Fruit fly (Drosophila melanogaster) whole organism, wandering third instar larva: ENCODE data around the gene Helz.

Source experiments
- Abd-B ChIP-seq: fragments of >200 bp; optimal IDR thresholded peaks from 2 replicates; lab custom pipeline; 2017; ENCODE audit warnings: missing biosample characterization, missing genetic modification characterization
- CG32264 ChIP-seq: fragments of 200-800 bp; sonication (Bioruptor generic); optimal IDR thresholded peaks from 2 replicates; lab custom pipeline; 2016; ENCODE audit warnings: missing biosample characterization, missing genetic modification characterization
- CG9705 ChIP-seq: fragments of 200-800 bp; sonication (Bioruptor generic); optimal IDR thresholded peaks from 2 replicates; lab custom pipeline; 2018; ENCODE audit warnings: missing biosample characterization, mild to moderate bottlenecking, missing genetic modification characterization
- CrebA ChIP-seq: fragments of 200-800 bp; sonication (Bioruptor generic); optimal IDR thresholded peaks from 2 replicates; lab custom pipeline; 2016; ENCODE audit warnings: missing biosample characterization, mild to moderate bottlenecking, missing genetic modification characterization, borderline replicate concordance
- Dfd ChIP-seq: fragments of >200 bp; optimal IDR thresholded peaks from 2 replicates; lab custom pipeline; 2017; ENCODE audit warnings: missing biosample characterization, missing genetic modification characterization
- Dif ChIP-seq: fragments of 200-275, 200-300 bp; sonication (Bioruptor generic); optimal IDR thresholded peaks from 2 replicates; lab custom pipeline; 2018; ENCODE audit warnings: missing biosample characterization, missing genetic modification characterization; ENCODE audit not compliant: partially characterized antibody
- GATAd ChIP-seq: sonication (Bioruptor generic); optimal IDR thresholded peaks from 2 replicates; lab custom pipeline; 2016; ENCODE audit warnings: missing biosample characterization, missing genetic modification characterization
- HLH106 ChIP-seq: fragments of 200-800 bp; optimal IDR thresholded peaks from 3 replicates; lab custom pipeline; 2019; ENCODE audit warnings: missing biosample characterization, mild to moderate bottlenecking, missing genetic modification characterization, moderate library complexity
- Hnf4 ChIP-seq: fragments of 200-800 bp; sonication (Bioruptor generic); optimal IDR thresholded peaks from 2 replicates; lab custom pipeline; 2016; ENCODE audit warnings: missing biosample characterization, mild to moderate bottlenecking, missing genetic modification characterization
- Hr78 ChIP-seq: fragments of >200 bp; optimal IDR thresholded peaks from 2 replicates; lab custom pipeline; 2017; ENCODE audit warnings: missing biosample characterization, missing genetic modification characterization
- Hr83 ChIP-seq: fragments of 200-300 bp; sonication (Bioruptor generic); optimal IDR thresholded peaks from 2 replicates; lab custom pipeline; 2016; ENCODE audit warnings: missing biosample characterization, mild to moderate bottlenecking, missing genetic modification characterization, moderate library complexity; ENCODE audit not compliant: poor library complexity, severe bottlenecking
- Jra ChIP-seq: sonication (Bioruptor generic); optimal IDR thresholded peaks from 2 replicates; lab custom pipeline; 2016; ENCODE audit warnings: missing biosample characterization, missing genetic modification characterization
- Mio ChIP-seq: sonication (Bioruptor generic); optimal IDR thresholded peaks from 2 replicates; lab custom pipeline; 2016; ENCODE audit warnings: missing biosample characterization, missing genetic modification characterization
- Myc ChIP-seq: fragments of >200 bp; optimal IDR thresholded peaks from 2 replicates; lab custom pipeline; 2017
- N ChIP-seq: fragments of >200 bp; optimal IDR thresholded peaks from 2 replicates; lab custom pipeline; 2018; ENCODE audit warnings: missing biosample characterization, missing external identifiers, missing genetic modification characterization
- OdsH ChIP-seq: fragments of 200-800 bp; sonication (Bioruptor generic); optimal IDR thresholded peaks from 2 replicates; lab custom pipeline; 2016; ENCODE audit warnings: missing biosample characterization, mild to moderate bottlenecking, missing genetic modification characterization
- Rel ChIP-seq, 2 experiments: fragments of 200-800 bp; sonication (Bioruptor generic) in 1 of 2; optimal IDR thresholded peaks; 2 replicates in 1 of 2; 3 replicates in 1 of 2; lab custom pipeline; 2016 to 2019; ENCODE audit warnings: mild to moderate bottlenecking in 2 of 2, missing biosample characterization in 2 of 2, missing genetic modification characterization in 2 of 2, moderate library complexity in 1 of 2
- Sp1 ChIP-seq: fragments of 200-800 bp; sonication (Bioruptor generic); optimal IDR thresholded peaks from 3 replicates; lab custom pipeline; 2019; ENCODE audit warnings: missing biosample characterization, mild to moderate bottlenecking, missing genetic modification characterization, moderate library complexity
- Vsx2 ChIP-seq: fragments of 200-300, 225-300 bp; sonication (Bioruptor generic); optimal IDR thresholded peaks from 2 replicates; lab custom pipeline; 2018; ENCODE audit warnings: missing biosample characterization, missing genetic modification characterization; ENCODE audit not compliant: partially characterized antibody
- br ChIP-seq: fragments of 200-800 bp; sonication (Bioruptor generic); optimal IDR thresholded peaks from 2 replicates; lab custom pipeline; 2016; ENCODE audit warnings: missing biosample characterization, missing genetic modification characterization
- brk ChIP-seq: fragments of 200-800 bp; sonication (Bioruptor generic); optimal IDR thresholded peaks from 2 replicates; lab custom pipeline; 2016; ENCODE audit warnings: missing biosample characterization, mild to moderate bottlenecking, missing genetic modification characterization
- dl ChIP-seq, 2 experiments: fragments of 175-275, 200-275 bp in 1 of 2; fragments of 200-275 bp in 1 of 2; sonication (Bioruptor generic); optimal IDR thresholded peaks; lab custom pipeline; 2018; ENCODE audit warnings: mild to moderate bottlenecking in 2 of 2, missing biosample characterization in 2 of 2, missing genetic modification characterization in 2 of 2, moderate library complexity in 2 of 2; ENCODE audit not compliant: partially characterized antibody in 2 of 2, insufficient read depth in 1 of 2
- dmrt93B ChIP-seq: fragments of 200-800 bp; sonication (Bioruptor generic); optimal IDR thresholded peaks from 2 replicates; lab custom pipeline; 2018; ENCODE audit warnings: missing biosample characterization, mild to moderate bottlenecking, missing genetic modification characterization
- dsf ChIP-seq: sonication (Bioruptor generic); optimal IDR thresholded peaks from 2 replicates; lab custom pipeline; 2016; ENCODE audit warnings: missing biosample characterization, missing genetic modification characterization, borderline replicate concordance
- ey ChIP-seq: fragments of 200-800 bp; sonication (Bioruptor generic); optimal IDR thresholded peaks from 2 replicates; lab custom pipeline; 2016; ENCODE audit warnings: missing biosample characterization, missing genetic modification characterization
- foxo ChIP-seq, 2 experiments: fragments of 200-800 bp; sonication (Bioruptor generic); optimal IDR thresholded peaks; 2 replicates in 1 of 2; 3 replicates in 1 of 2; lab custom pipeline; 2016 to 2017; ENCODE audit warnings: missing biosample characterization in 2 of 2, missing genetic modification characterization in 2 of 2
- fru ChIP-seq: fragments of 200-800 bp; sonication (Bioruptor generic); optimal IDR thresholded peaks from 3 replicates; lab custom pipeline; 2016; ENCODE audit warnings: missing biosample characterization, mild to moderate bottlenecking, missing genetic modification characterization
- h ChIP-seq: fragments of 200-800 bp; sonication (Bioruptor generic); optimal IDR thresholded peaks from 3 replicates; lab custom pipeline; 2016; ENCODE audit warnings: missing biosample characterization, mild to moderate bottlenecking, missing genetic modification characterization
- jim ChIP-seq: fragments of 175-275, 200-325 bp; sonication (Bioruptor generic); optimal IDR thresholded peaks from 2 replicates; lab custom pipeline; 2016; ENCODE audit warnings: missing biosample characterization, mild to moderate bottlenecking, missing genetic modification characterization
- lola ChIP-seq: fragments of >200 bp; optimal IDR thresholded peaks from 2 replicates; lab custom pipeline; 2017; ENCODE audit warnings: missing biosample characterization, missing genetic modification characterization
- pan ChIP-seq: fragments of >200 bp; optimal IDR thresholded peaks from 2 replicates; lab custom pipeline; 2017
- psq ChIP-seq: fragments of 200-800 bp; sonication (Bioruptor generic); optimal IDR thresholded peaks from 3 replicates; lab custom pipeline; 2017; ENCODE audit warnings: missing biosample characterization, mild to moderate bottlenecking, missing genetic modification characterization, moderate library complexity
- rgr ChIP-seq: fragments of 200-800 bp; sonication (Bioruptor generic); optimal IDR thresholded peaks from 3 replicates; lab custom pipeline; 2016; ENCODE audit warnings: missing biosample characterization, mild to moderate bottlenecking, missing genetic modification characterization
- sage ChIP-seq: fragments of 200-800 bp; sonication (Bioruptor generic); optimal IDR thresholded peaks from 2 replicates; lab custom pipeline; 2016; ENCODE audit warnings: missing biosample characterization, mild to moderate bottlenecking, missing genetic modification characterization
- sv ChIP-seq: fragments of 200-800 bp; sonication (Bioruptor generic); optimal IDR thresholded peaks from 3 replicates; lab custom pipeline; 2016; ENCODE audit warnings: missing biosample characterization, missing genetic modification characterization
- tai ChIP-seq: sonication (Bioruptor generic); optimal IDR thresholded peaks from 2 replicates; lab custom pipeline; 2016; ENCODE audit warnings: missing biosample characterization, missing genetic modification characterization
- usp ChIP-seq: fragments of >200 bp; optimal IDR thresholded peaks from 2 replicates; lab custom pipeline; 2017; ENCODE audit warnings: missing biosample characterization, missing genetic modification characterization
- woc ChIP-seq: sonication (Bioruptor generic); optimal IDR thresholded peaks from 2 replicates; lab custom pipeline; 2016; ENCODE audit warnings: missing biosample characterization, mild to moderate bottlenecking, missing genetic modification characterization

Helz gene

DNA sequence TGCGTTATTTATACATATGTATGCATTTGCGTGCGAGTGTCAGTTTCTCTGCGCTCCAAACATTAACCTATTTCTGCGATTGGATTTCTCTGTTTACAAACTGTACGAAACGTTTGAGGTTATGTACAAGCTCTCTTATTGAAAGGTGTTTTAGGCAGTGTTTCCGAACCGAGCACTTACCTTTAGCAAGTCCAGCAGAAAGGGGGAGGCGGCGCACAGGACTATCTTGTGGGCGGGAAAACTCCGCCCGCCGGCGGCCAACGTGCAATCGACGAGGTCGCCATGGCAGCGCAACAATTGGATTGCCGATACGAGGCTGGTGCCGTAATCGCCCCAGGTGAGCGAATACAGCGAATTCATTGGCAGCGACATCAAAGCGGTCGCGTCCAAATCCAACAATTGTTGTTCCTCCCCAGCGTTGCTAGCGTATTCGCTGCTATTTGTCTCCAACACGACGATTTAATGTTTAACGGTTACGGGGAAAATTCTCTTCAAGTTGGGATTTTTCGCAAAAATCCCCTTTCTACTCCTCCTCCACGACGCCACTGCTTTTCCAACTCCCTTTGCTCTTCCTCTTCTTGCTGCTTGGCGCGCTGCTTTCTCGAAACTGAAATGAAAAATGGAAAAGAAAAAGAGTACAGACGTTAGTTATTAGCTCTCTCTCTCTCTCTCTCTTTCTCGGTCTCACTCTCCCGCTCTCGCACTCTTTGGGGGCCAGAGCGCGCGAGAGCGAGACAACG lies 32.8 kb upstream of the Helz start:
- TF ChIP-seq pan (peak; percentile 17), dl (GFP tag; optimal IDR thresholded peaks at IDR 0.05; lab: Kevin White, UChicago; ENCODE audit: insufficient read depth in 1 of 2, partially characterized antibody in 2 of 2) (peak; percentile 82 to 95), rgr (GFP tag; lab: Kevin White, UChicago) (peak; percentile 93), brk (GFP tag; lab: Kevin White, UChicago) (no peak), Hr78 (GFP tag; lab: Kevin White, UChicago) (no peak), Rel (GFP tag; optimal IDR thresholded peaks at IDR 0.05; lab: Kevin White, UChicago) (no peak), Rel (tag; optimal IDR thresholded peaks at IDR 0.05; lab: Kevin White, UChicago) (peak; percentile 36), jim (GFP tag; lab: Kevin White, UChicago) (peak; percentile 65), Sp1 (GFP tag; lab: Kevin White, UChicago) (peak; percentile 85), Hr83 (GFP tag; lab: Kevin White, UChicago) (peak; percentile 63), dsf (GFP tag; lab: Kevin White, UChicago) (no peak), CG32264 (GFP tag; lab: Kevin White, UChicago) (peak; percentile 69), Vsx2 (GFP tag; lab: Kevin White, UChicago) (peak; percentile 92), Hnf4 (GFP tag; lab: Kevin White, UChicago) (peak; percentile 89), lola (no peak), br (peak; percentile 84), woc (GFP tag; lab: Kevin White, UChicago) (peak; percentile 7), fru (peak; percentile 90), Mio (GFP tag; lab: Kevin White, UChicago) (peak; percentile 56), Myc (lab: Kevin White, UChicago) (no peak), Jra (GFP tag; lab: Kevin White, UChicago) (peak; percentile 1), usp (GFP tag; lab: Kevin White, UChicago) (no peak), dmrt93B (GFP tag; lab: Kevin White, UChicago) (peak; percentile 77), Abd-B (GFP tag; lab: Kevin White, UChicago) (no peak), CG9705 (GFP tag; lab: Kevin White, UChicago) (peak; percentile 71), N (GFP tag; lab: Kevin White, UChicago) (no peak), CrebA (GFP tag; lab: Kevin White, UChicago) (no peak), tai (GFP tag; lab: Kevin White, UChicago) (peak; percentile 68), Dif (peak; percentile 97), psq (GFP tag; lab: Kevin White, UChicago) (peak; percentile 78), Dfd (no peak), sage (GFP tag; lab: Kevin White, UChicago) (peak; percentile 84), OdsH (GFP tag; lab: Kevin White, UChicago) (peak; percentile 86), GATAd (GFP tag; lab: Kevin White, UChicago) (no peak), sv (GFP tag; lab: Kevin White, UChicago) (peak; percentile 85), HLH106 (peak; percentile 87), ey (GFP tag; lab: Kevin White, UChicago) (peak; percentile 89), foxo (GFP tag; optimal IDR thresholded peaks at IDR 0.05; lab: Kevin White, UChicago) (peak in 1 of 2 experiments; percentile 94), h (peak; percentile 93)
